Fruit fly (Drosophila melanogaster) whole organism, embryonic: ENCODE results near the gene usp.
A peak's percentile ranks its signal among the peaks of the same experiment; 100 is the strongest.

Experiments
- B-H2 ChIP-seq: fragments of 200-800 bp; sonication (Bioruptor generic); optimal IDR thresholded peaks from 2 replicates; lab custom pipeline; 2018; ENCODE audit warnings: missing biosample characterization, mild to moderate bottlenecking, missing genetic modification characterization
- BtbVII ChIP-seq: fragments of 200-800 bp; sonication (Bioruptor generic); optimal IDR thresholded peaks from 3 replicates; lab custom pipeline; 2017; ENCODE audit warnings: missing biosample characterization, mild to moderate bottlenecking, missing genetic modification characterization
- CG10267 ChIP-seq: fragments of 200-800 bp; sonication (Bioruptor generic); optimal IDR thresholded peaks from 2 replicates; lab custom pipeline; 2018; ENCODE audit warnings: missing biosample characterization, mild to moderate bottlenecking, missing genetic modification characterization, moderate library complexity
- CG12155 ChIP-seq: fragments of 200-800 bp; sonication (Bioruptor generic); optimal IDR thresholded peaks from 3 replicates; lab custom pipeline; 2016; ENCODE audit warnings: missing biosample characterization, missing genetic modification characterization
- CG12659 ChIP-seq: fragments of 200-800 bp; sonication (Bioruptor generic); optimal IDR thresholded peaks from 3 replicates; lab custom pipeline; 2017; ENCODE audit warnings: mild to moderate bottlenecking, missing biosample characterization, missing genetic modification reagents, missing genetic modification characterization
- CG12769 ChIP-seq: fragments of 200-800 bp; sonication (Bioruptor generic); optimal IDR thresholded peaks from 2 replicates; lab custom pipeline; 2019; ENCODE audit warnings: missing biosample characterization, mild to moderate bottlenecking, missing genetic modification characterization, moderate library complexity
- CG13424 ChIP-seq: fragments of 200-800 bp; sonication (Bioruptor generic); optimal IDR thresholded peaks from 2 replicates; lab custom pipeline; 2019; ENCODE audit warnings: missing biosample characterization, mild to moderate bottlenecking, missing genetic modification characterization, moderate library complexity
- CG14965 ChIP-seq: fragments of 200-800 bp; sonication (Bioruptor generic); optimal IDR thresholded peaks from 2 replicates; lab custom pipeline; 2016; ENCODE audit warnings: missing biosample characterization, missing genetic modification characterization, borderline replicate concordance
- CG17612 ChIP-seq: fragments of 200-800 bp; sonication (Bioruptor generic); IDR thresholded peaks from 2 replicates; pipeline ENCODE4 v1.3.6; 2022; ENCODE audit warnings: missing biosample characterization, missing genetic modification characterization
- CG18011 ChIP-seq: fragments of 200-800 bp; sonication (Bioruptor generic); optimal IDR thresholded peaks from 2 replicates; lab custom pipeline; 2017; ENCODE audit warnings: missing biosample characterization, missing genetic modification characterization, mild to moderate bottlenecking, moderate library complexity, missing genotype
- CG2202 ChIP-seq: fragments of 200-800 bp; sonication (Bioruptor generic); optimal IDR thresholded peaks from 2 replicates; lab custom pipeline; 2018; ENCODE audit warnings: missing biosample characterization, mild to moderate bottlenecking, missing genetic modification characterization
- CG31388 ChIP-seq: fragments of 200-800 bp; sonication (Bioruptor generic); optimal IDR thresholded peaks from 2 replicates; lab custom pipeline; 2016; ENCODE audit warnings: missing biosample characterization, missing genetic modification characterization
- CG33557 ChIP-seq: fragments of 200-800 bp; sonication (Bioruptor generic); optimal IDR thresholded peaks from 2 replicates; lab custom pipeline; 2019; ENCODE audit warnings: missing biosample characterization, mild to moderate bottlenecking, missing genetic modification characterization, moderate library complexity
- CG3995 ChIP-seq: fragments of 200-800 bp; sonication (Bioruptor generic); optimal IDR thresholded peaks from 3 replicates; lab custom pipeline; 2016; ENCODE audit warnings: missing biosample characterization, missing genetic modification characterization
- CG6854 ChIP-seq: fragments of 200-800 bp; sonication (Bioruptor generic); optimal IDR thresholded peaks from 3 replicates; lab custom pipeline; 2017; ENCODE audit warnings: missing biosample characterization, mild to moderate bottlenecking, missing genetic modification characterization
- CG7357 ChIP-seq: fragments of 200-800 bp; sonication (Bioruptor generic); IDR thresholded peaks from 3 replicates; pipeline ENCODE4 v1.3.6; 2022; ENCODE audit warnings: missing biosample characterization, missing genetic modification characterization
- CG8089 ChIP-seq: fragments of 200-800 bp; sonication (Bioruptor generic); optimal IDR thresholded peaks from 3 replicates; lab custom pipeline; 2016; ENCODE audit warnings: missing biosample characterization, missing genetic modification characterization
- Doc3 ChIP-seq: fragments of 200-800 bp; sonication (Bioruptor generic); IDR thresholded peaks from 3 replicates; pipeline ENCODE4 v1.3.6; 2022; ENCODE audit warnings: missing biosample characterization, missing genetic modification characterization; ENCODE audit not compliant: partially characterized antibody
- Ets97D ChIP-seq: fragments of 200-800 bp; sonication (Bioruptor generic); optimal IDR thresholded peaks from 3 replicates; lab custom pipeline; 2016; ENCODE audit warnings: missing biosample characterization, missing genetic modification characterization
- Fer3 ChIP-seq: fragments of 200-800 bp; sonication (Bioruptor generic); optimal IDR thresholded peaks from 2 replicates; lab custom pipeline; 2018; ENCODE audit warnings: missing biosample characterization, mild to moderate bottlenecking, missing genetic modification characterization, moderate library complexity
- HmgD ChIP-seq: fragments of 200-800 bp; sonication (Bioruptor generic); optimal IDR thresholded peaks from 3 replicates; lab custom pipeline; 2016; ENCODE audit warnings: missing biosample characterization, missing genetic modification characterization
- Jarid2 ChIP-seq: fragments of 200-800 bp; sonication (Bioruptor generic); optimal IDR thresholded peaks from 3 replicates; lab custom pipeline; 2017; ENCODE audit warnings: mild to moderate bottlenecking, missing biosample characterization, missing genetic modification reagents, missing genetic modification characterization
- Lim3 ChIP-seq: fragments of 200-800 bp; sonication (Bioruptor generic); IDR thresholded peaks from 2 replicates; pipeline ENCODE4 v1.3.6; 2022; ENCODE audit warnings: missing biosample characterization, missing genetic modification characterization
- Mad ChIP-seq: fragments of 200-800 bp; sonication (Bioruptor generic); optimal IDR thresholded peaks from 2 replicates; lab custom pipeline; 2016; ENCODE audit warnings: missing biosample characterization, missing genetic modification characterization
- Nf-YB ChIP-seq: fragments of 200-800 bp; sonication (Bioruptor generic); optimal IDR thresholded peaks from 3 replicates; lab custom pipeline; 2019; ENCODE audit warnings: missing biosample characterization, mild to moderate bottlenecking, missing genetic modification characterization, moderate library complexity
- Optix ChIP-seq: fragments of 200-800 bp; sonication (Bioruptor generic); IDR thresholded peaks from 3 replicates; pipeline ENCODE4 v1.3.6; 2022; ENCODE audit warnings: missing biosample characterization, missing genetic modification characterization
- PHDP ChIP-seq: fragments of 200-800 bp; sonication (Bioruptor generic); optimal IDR thresholded peaks from 3 replicates; lab custom pipeline; 2018; ENCODE audit warnings: missing biosample characterization, mild to moderate bottlenecking, missing genetic modification characterization, moderate library complexity
- Side ChIP-seq: fragments of 200-800 bp; sonication (Bioruptor generic); optimal IDR thresholded peaks from 2 replicates; lab custom pipeline; 2016; ENCODE audit warnings: missing biosample characterization, missing genetic modification characterization
- aop ChIP-seq: fragments of 200-800 bp; sonication (Bioruptor generic); IDR thresholded peaks from 2 replicates; pipeline ENCODE4 v1.3.6; 2022; ENCODE audit warnings: missing biosample characterization, missing genetic modification characterization
- ash1 ChIP-seq: fragments of 200-800 bp; sonication (Bioruptor generic); optimal IDR thresholded peaks from 2 replicates; lab custom pipeline; 2018; ENCODE audit warnings: missing biosample characterization, mild to moderate bottlenecking, missing genetic modification characterization
- az2 ChIP-seq: fragments of 200-800 bp; sonication (Bioruptor generic); optimal IDR thresholded peaks from 3 replicates; lab custom pipeline; 2016; ENCODE audit warnings: missing biosample characterization, missing genetic modification characterization
- bsh ChIP-seq, 2 experiments: fragments of 200-800 bp; sonication (Bioruptor generic); optimal IDR thresholded peaks; 2 replicates each; lab custom pipeline; 2017 to 2018; ENCODE audit warnings: mild to moderate bottlenecking in 2 of 2, missing biosample characterization in 2 of 2, missing genetic modification characterization in 2 of 2, moderate library complexity in 1 of 2
- ci ChIP-seq: fragments of 200-800 bp; sonication (Bioruptor generic); IDR thresholded peaks from 3 replicates; pipeline ENCODE4 v1.3.6; 2022; ENCODE audit warnings: missing biosample characterization, missing genetic modification characterization
- eve ChIP-seq, 2 experiments: fragments of >200 bp; optimal IDR thresholded peaks; 2 replicates each; lab custom pipeline; 2017; ENCODE audit warnings: missing biosample characterization in 2 of 2, missing genetic modification characterization in 2 of 2
- gem ChIP-seq: fragments of 200-800 bp; sonication (Bioruptor generic); optimal IDR thresholded peaks from 2 replicates; lab custom pipeline; 2019; ENCODE audit warnings: missing biosample characterization, mild to moderate bottlenecking, missing genetic modification characterization, moderate library complexity
- gro ChIP-seq: fragments of 200-800 bp; sonication (Bioruptor generic); optimal IDR thresholded peaks from 2 replicates; lab custom pipeline; 2016; ENCODE audit warnings: missing biosample characterization, missing genetic modification characterization
- hkb ChIP-seq, 2 experiments: fragments of 200-800 bp in 1 of 2; fragments of >200 bp in 1 of 2; sonication (Bioruptor generic) in 1 of 2; IDR thresholded peaks in 1 of 2; optimal IDR thresholded peaks in 1 of 2; 2 replicates each; pipeline versions ENCODE4 v1.3.6 to Lab custom; 2017 to 2022; ENCODE audit warnings: missing biosample characterization in 1 of 2, missing genetic modification characterization in 1 of 2
- hth ChIP-seq: fragments of >200 bp; optimal IDR thresholded peaks from 2 replicates; lab custom pipeline; 2017; ENCODE audit warnings: inconsistent platforms
- kni ChIP-seq: fragments of 200-800 bp; sonication (Bioruptor generic); optimal IDR thresholded peaks from 3 replicates; lab custom pipeline; 2017; ENCODE audit warnings: mild to moderate bottlenecking, missing biosample characterization, missing genetic modification reagents, missing genetic modification characterization
- luna ChIP-seq: fragments of 200-800 bp; sonication (Bioruptor generic); optimal IDR thresholded peaks from 2 replicates; lab custom pipeline; 2016; ENCODE audit warnings: missing biosample characterization, missing genetic modification characterization
- pum ChIP-seq: fragments of 200-800 bp; sonication (Bioruptor generic); optimal IDR thresholded peaks from 2 replicates; lab custom pipeline; 2016; ENCODE audit warnings: missing biosample characterization, missing genetic modification characterization
- sd ChIP-seq: fragments of 200-800 bp; sonication (Bioruptor generic); optimal IDR thresholded peaks from 3 replicates; lab custom pipeline; 2018; ENCODE audit warnings: missing biosample characterization, mild to moderate bottlenecking, missing genetic modification characterization, moderate library complexity
- shn ChIP-seq: fragments of 200-800 bp; sonication (Bioruptor generic); optimal IDR thresholded peaks from 3 replicates; lab custom pipeline; 2016; ENCODE audit warnings: missing biosample characterization, missing genetic modification characterization
- sr ChIP-seq: fragments of 200-800 bp; sonication (Bioruptor generic); IDR thresholded peaks from 3 replicates; pipeline ENCODE4 v1.3.6; 2022; ENCODE audit warnings: missing biosample characterization, missing genetic modification characterization
- stwl ChIP-seq: fragments of 200-800 bp; sonication (Bioruptor generic); optimal IDR thresholded peaks from 3 replicates; lab custom pipeline; 2018; ENCODE audit warnings: missing biosample characterization, mild to moderate bottlenecking, missing genetic modification characterization, moderate library complexity
- sug ChIP-seq: fragments of 200-800 bp; optimal IDR thresholded peaks from 2 replicates; lab custom pipeline; 2019; ENCODE audit warnings: missing biosample characterization, mild to moderate bottlenecking, missing genetic modification characterization, moderate library complexity
- tap ChIP-seq: fragments of 200-800 bp; optimal IDR thresholded peaks from 3 replicates; lab custom pipeline; 2019; ENCODE audit warnings: missing biosample characterization, mild to moderate bottlenecking, missing genetic modification characterization, moderate library complexity
- ttk ChIP-seq: fragments of 200-800 bp; sonication (Bioruptor generic); IDR thresholded peaks from 2 replicates; pipeline ENCODE4 v2.1.2; 2022; ENCODE audit warnings: missing biosample characterization, missing genetic modification characterization
- unc-4 ChIP-seq: fragments of 200-800 bp; sonication (Bioruptor generic); IDR thresholded peaks from 2 replicates; pipeline ENCODE4 v1.3.6; 2022; ENCODE audit warnings: missing biosample characterization, missing genetic modification characterization; ENCODE audit not compliant: partially characterized antibody
- vnd ChIP-seq: fragments of 200-800 bp; sonication (Bioruptor generic); IDR thresholded peaks from 3 replicates; pipeline ENCODE4 v1.3.6; 2022; ENCODE audit warnings: missing biosample characterization, missing genetic modification characterization; ENCODE audit not compliant: partially characterized antibody
- zf30C ChIP-seq: fragments of 200-800 bp; sonication (Bioruptor generic); optimal IDR thresholded peaks from 3 replicates; lab custom pipeline; 2018; ENCODE audit warnings: missing biosample characterization, mild to moderate bottlenecking, missing genetic modification characterization

usp gene

dm6 chrX:2061119-2061518 is 19.0 kb upstream of the usp start (continued):
- TF ChIP-seq unc-4 (GFP tag; lab: Robert Waterston, UW) (no peak), CG7357 (no peak), Ets97D (GFP tag; lab: Kevin White, UChicago) (peak; percentile 91), ash1 (GFP tag; lab: Kevin White, UChicago) (no peak), BtbVII (GFP tag; lab: Kevin White, UChicago) (peak; percentile 36), CG33557 (GFP tag; lab: Kevin White, UChicago) (peak; percentile 60), Optix (GFP tag; lab: Robert Waterston, UW) (no peak), pum (GFP tag; lab: Kevin White, UChicago) (no peak), stwl (tag; lab: Kevin White, UChicago) (no peak), CG6854 (peak; percentile 16), CG10267 (tag; lab: Kevin White, UChicago) (peak; percentile 40), sd (no peak), CG14965 (GFP tag; lab: Kevin White, UChicago) (no peak), eve (GFP tag; optimal IDR thresholded peaks at IDR 0.05; lab: Kevin White, UChicago) (no peak), tap (peak; percentile 26), vnd (GFP tag; lab: Robert Waterston, UW) (no peak), CG17612 (GFP tag; lab: Robert Waterston, UW) (no peak), CG13424 (tag; lab: Kevin White, UChicago) (peak; percentile 61), gro (no peak), sr (GFP tag; lab: Robert Waterston, UW) (peak; percentile 79), hkb (optimal IDR thresholded peaks at IDR 0.05; lab: Kevin White, UChicago) (no peak), hkb (GFP tag; IDR thresholded peaks at IDR 0.05; lab: Robert Waterston, UW) (no peak; the same call in 1 of the 2 replicates), CG18011 (GFP tag; lab: Kevin White, UChicago) (no peak), CG12659 (GFP tag; lab: Kevin White, UChicago) (peak; percentile 28), gem (tag; lab: Kevin White, UChicago) (no peak), CG12155 (GFP tag; lab: Kevin White, UChicago) (no peak), luna (GFP tag; lab: Kevin White, UChicago) (no peak), Side (no peak), Nf-YB (GFP tag; lab: Kevin White, UChicago) (peak; percentile 18), aop (GFP tag; lab: Robert Waterston, UW) (no peak), ci (GFP tag; lab: Robert Waterston, UW) (peak; percentile 68; the same call in 2 of the 3 replicates), zf30C (GFP tag; lab: Kevin White, UChicago) (no peak), CG3995 (GFP tag; lab: Kevin White, UChicago) (no peak), B-H2 (no peak), shn (GFP tag; lab: Kevin White, UChicago) (no peak), ttk (no peak), CG2202 (tag; lab: Kevin White, UChicago) (peak; percentile 19), Doc3 (GFP tag; lab: Robert Waterston, UW) (no peak), CG31388 (no peak), Lim3 (GFP tag; lab: Robert Waterston, UW) (no peak), Jarid2 (GFP tag; lab: Kevin White, UChicago) (peak; percentile 17), CG12769 (tag; lab: Kevin White, UChicago) (no peak), CG8089 (no peak), bsh (GFP tag; optimal IDR thresholded peaks at IDR 0.05; lab: Kevin White, UChicago) (peak in 1 of 2 experiments; percentile 37), hth (no peak), HmgD (GFP tag; lab: Kevin White, UChicago) (no peak), kni (GFP tag; lab: Kevin White, UChicago) (peak; percentile 60), az2 (no peak), Fer3 (peak; percentile 32), PHDP (tag; lab: Kevin White, UChicago) (peak; percentile 37), sug (tag; lab: Kevin White, UChicago) (peak; percentile 50), Mad (no peak)
